Fruit fly (Drosophila melanogaster) Kc167 (cell line): ENCODE data around the gene SNF4Agamma.
A peak's percentile ranks its signal among the peaks of the same experiment; 100 is the strongest.

Experiments used
- Myc ChIP-seq: fragments of >200 bp; optimal IDR thresholded peaks from 2 replicates; lab custom pipeline; 2017; ENCODE audit warnings: missing external identifiers
- Sin3A ChIP-seq: fragments of >200 bp; optimal IDR thresholded peaks from 2 replicates; lab custom pipeline; 2018; ENCODE audit warnings: missing external identifiers
- h ChIP-seq: fragments of >200 bp; optimal IDR thresholded peaks from 3 replicates; lab custom pipeline; 2018; ENCODE audit warnings: missing external identifiers
- insv ChIP-seq: fragments of >200 bp; optimal IDR thresholded peaks from 3 replicates; lab custom pipeline; 2018; ENCODE audit warnings: missing external identifiers
- psq ChIP-seq: fragments of >200 bp; optimal IDR thresholded peaks from 2 replicates; lab custom pipeline; 2017; ENCODE audit warnings: missing external identifiers
- ttk ChIP-seq: sonication (Bioruptor generic); optimal IDR thresholded peaks from 2 replicates; lab custom pipeline; 2017; ENCODE audit warnings: missing external identifiers

SNF4Agamma gene

dm6 chr3R:21140458-21140857 lies at the start of gene SNF4Agamma:
SNF4Agamma (plus strand) TSS chr3R:21140739.
- no peak for TF ChIP-seq insv (lab: Kevin White, UChicago)
- TF ChIP-seq ttk = no peak
- no peak for TF ChIP-seq psq (lab: Kevin White, UChicago)
- TF ChIP-seq Myc (lab: Kevin White, UChicago) = no peak
- no peak for TF ChIP-seq h (lab: Kevin White, UChicago)
- TF ChIP-seq Sin3A (lab: Kevin White, UChicago) = no peak

- TF ChIP-seq insv (lab: Kevin White, UChicago) (no peak), Sin3A (lab: Kevin White, UChicago) (no peak), psq (lab: Kevin White, UChicago) (no peak), ttk (no peak), Myc (lab: Kevin White, UChicago) (no peak), h (lab: Kevin White, UChicago) (no peak)
Measured at dm6 chr3R:21091500-21091899, 49.0 kb upstream of the SNF4Agamma start.

DNA sequence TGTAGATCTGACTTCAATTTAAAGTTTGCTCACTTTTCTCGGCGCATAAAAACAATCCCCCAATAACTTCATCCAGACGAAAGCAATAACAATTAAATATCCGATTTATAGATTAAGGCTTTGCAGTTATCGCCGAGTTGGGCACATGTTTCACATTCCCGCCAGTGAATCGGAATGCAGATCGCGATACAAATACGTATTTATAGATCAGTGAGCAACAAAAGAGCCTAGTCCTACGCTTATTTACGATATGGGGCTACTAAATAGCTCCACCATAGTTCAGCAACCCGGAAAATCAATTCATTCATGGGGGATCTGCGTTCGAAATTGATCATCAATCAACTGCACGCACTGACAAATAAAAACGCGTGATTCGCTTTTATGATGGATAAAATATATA lies 48.5 kb upstream of the SNF4Agamma start:
- no peak for TF ChIP-seq Sin3A (lab: Kevin White, UChicago)
- TF ChIP-seq psq (lab: Kevin White, UChicago) = no peak
- TF ChIP-seq insv (lab: Kevin White, UChicago) = no peak
- no peak for TF ChIP-seq h (lab: Kevin White, UChicago)
- no peak for TF ChIP-seq ttk
- TF ChIP-seq Myc (lab: Kevin White, UChicago) = no peak

DNA sequence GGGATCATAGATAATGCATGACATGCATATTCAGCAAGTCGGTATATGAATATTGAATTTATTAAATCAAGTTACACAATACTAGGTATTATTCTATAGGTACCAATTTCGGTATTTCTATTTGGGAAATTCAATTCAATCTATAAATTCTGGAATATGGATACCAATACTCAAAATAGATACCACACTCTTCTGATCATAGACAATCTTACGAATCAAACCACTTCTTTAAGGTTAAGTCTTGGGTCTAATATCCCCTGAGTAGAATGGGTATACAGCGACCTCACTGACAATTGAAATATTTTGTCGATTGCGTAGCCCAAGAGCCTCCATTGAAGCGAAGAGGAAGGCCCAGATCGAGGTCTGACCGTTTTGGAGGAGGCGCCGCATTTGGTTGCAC lies 47.7 kb upstream of the SNF4Agamma start:
- no peak for TF ChIP-seq Sin3A (lab: Kevin White, UChicago)
- no peak for TF ChIP-seq insv (lab: Kevin White, UChicago)
- no peak for TF ChIP-seq Myc (lab: Kevin White, UChicago)
- no peak for TF ChIP-seq ttk
- TF ChIP-seq psq (lab: Kevin White, UChicago) = no peak
- no peak for TF ChIP-seq h (lab: Kevin White, UChicago)

DNA sequence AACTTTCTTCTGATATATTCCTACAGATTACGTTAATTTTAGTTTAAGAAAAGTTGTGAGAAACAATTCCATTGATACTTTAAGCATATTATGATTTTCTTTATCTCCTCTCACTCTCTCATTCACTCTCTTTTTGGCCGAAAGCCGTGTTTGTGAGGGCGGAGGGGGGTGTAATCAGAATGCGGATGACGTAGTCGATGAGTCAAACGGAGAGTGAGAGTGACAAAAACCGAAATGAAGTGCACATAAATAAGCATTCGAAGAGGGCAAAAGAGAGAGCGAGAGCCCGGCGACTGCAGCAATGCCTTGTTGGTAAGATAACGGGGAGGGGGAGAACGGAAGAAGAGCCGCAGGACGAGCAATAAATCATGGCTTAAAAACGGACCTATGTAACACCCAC lies 46.2 kb upstream of the SNF4Agamma start:
- TF ChIP-seq psq (lab: Kevin White, UChicago) (no peak), Myc (lab: Kevin White, UChicago) (no peak), ttk (no peak), Sin3A (lab: Kevin White, UChicago) (no peak), h (lab: Kevin White, UChicago) (no peak), insv (lab: Kevin White, UChicago) (no peak)

- TF ChIP-seq psq (lab: Kevin White, UChicago) (no peak), Myc (lab: Kevin White, UChicago) (no peak), insv (lab: Kevin White, UChicago) (no peak), Sin3A (lab: Kevin White, UChicago) (no peak), h (lab: Kevin White, UChicago) (no peak), ttk (no peak)
Measured at dm6 chr3R:21096532-21097143, 43.9 kb upstream of the SNF4Agamma start.

- TF ChIP-seq h (lab: Kevin White, UChicago) = no peak
- TF ChIP-seq ttk = no peak
- TF ChIP-seq insv (lab: Kevin White, UChicago) = no peak
- TF ChIP-seq Myc (lab: Kevin White, UChicago) = no peak
- TF ChIP-seq Sin3A (lab: Kevin White, UChicago) = no peak
- TF ChIP-seq psq (lab: Kevin White, UChicago) = no peak
Measured at dm6 chr3R:21097160-21097559, 43.4 kb upstream of the SNF4Agamma start.

- TF ChIP-seq h (lab: Kevin White, UChicago) = no peak
- TF ChIP-seq insv (lab: Kevin White, UChicago) = no peak
- TF ChIP-seq Myc (lab: Kevin White, UChicago) = no peak
- TF ChIP-seq Sin3A (lab: Kevin White, UChicago) = no peak
- no peak for TF ChIP-seq psq (lab: Kevin White, UChicago)
- TF ChIP-seq ttk = no peak
Measured at dm6 chr3R:21097631-21098117, 42.9 kb upstream of the SNF4Agamma start, which contains the start of gene RhoGAP93B. RhoGAP93B (minus strand) TSS chr3R:21097827.

DNA sequence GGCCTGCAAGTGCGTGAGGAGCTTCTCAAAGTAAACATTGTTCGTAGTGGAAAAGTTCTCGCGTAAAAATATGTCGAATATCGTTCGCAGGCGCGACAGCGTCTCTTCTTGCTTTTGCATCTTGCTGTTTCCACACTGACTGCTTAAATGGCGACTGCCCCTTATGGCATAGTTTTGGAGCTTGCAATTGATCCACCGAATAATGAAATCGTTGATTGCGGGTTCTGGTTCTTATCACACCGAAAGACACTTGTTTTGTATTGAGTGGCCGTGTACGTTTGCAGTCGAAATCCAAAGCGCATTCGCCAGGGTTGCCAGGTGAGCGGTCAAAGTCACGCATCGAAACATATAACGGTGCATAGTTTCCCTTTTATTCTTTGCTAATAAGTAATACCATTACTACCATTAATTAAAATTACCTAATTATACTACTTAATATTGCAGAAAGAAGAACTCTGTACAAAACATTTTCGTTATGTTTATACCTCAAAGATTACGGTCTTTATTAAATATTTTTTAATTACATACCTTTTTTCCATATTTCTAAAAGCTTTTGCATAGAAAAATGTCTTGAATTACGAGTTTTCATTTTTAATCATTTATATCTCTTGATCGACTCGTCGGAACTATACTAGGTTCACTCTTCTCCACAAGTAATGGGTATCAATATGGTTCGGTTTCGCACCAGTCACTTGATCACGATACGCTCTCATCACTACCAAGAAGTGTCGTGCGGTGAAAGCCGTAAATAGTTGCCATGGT lies 38.9 kb upstream of the SNF4Agamma start, which contains the start of the genes CG7044 and Tbc1d22:
CG7044 (minus strand) TSS at position 266 of the 762 bp plus-strand sequence.
Tbc1d22 (plus strand) TSS at position 747 of the 762 bp plus-strand sequence.
- TF ChIP-seq Sin3A (lab: Kevin White, UChicago) (peak; percentile 87), Myc (lab: Kevin White, UChicago) (no peak)

dm6 chr3R:21102477-21102876 lies 38.1 kb upstream of the SNF4Agamma start:
- no peak for TF ChIP-seq insv (lab: Kevin White, UChicago)
- no peak for TF ChIP-seq psq (lab: Kevin White, UChicago)
- no peak for TF ChIP-seq Sin3A (lab: Kevin White, UChicago)
- TF ChIP-seq h (lab: Kevin White, UChicago) = no peak
- no peak for TF ChIP-seq ttk
- TF ChIP-seq Myc (lab: Kevin White, UChicago) = no peak

DNA sequence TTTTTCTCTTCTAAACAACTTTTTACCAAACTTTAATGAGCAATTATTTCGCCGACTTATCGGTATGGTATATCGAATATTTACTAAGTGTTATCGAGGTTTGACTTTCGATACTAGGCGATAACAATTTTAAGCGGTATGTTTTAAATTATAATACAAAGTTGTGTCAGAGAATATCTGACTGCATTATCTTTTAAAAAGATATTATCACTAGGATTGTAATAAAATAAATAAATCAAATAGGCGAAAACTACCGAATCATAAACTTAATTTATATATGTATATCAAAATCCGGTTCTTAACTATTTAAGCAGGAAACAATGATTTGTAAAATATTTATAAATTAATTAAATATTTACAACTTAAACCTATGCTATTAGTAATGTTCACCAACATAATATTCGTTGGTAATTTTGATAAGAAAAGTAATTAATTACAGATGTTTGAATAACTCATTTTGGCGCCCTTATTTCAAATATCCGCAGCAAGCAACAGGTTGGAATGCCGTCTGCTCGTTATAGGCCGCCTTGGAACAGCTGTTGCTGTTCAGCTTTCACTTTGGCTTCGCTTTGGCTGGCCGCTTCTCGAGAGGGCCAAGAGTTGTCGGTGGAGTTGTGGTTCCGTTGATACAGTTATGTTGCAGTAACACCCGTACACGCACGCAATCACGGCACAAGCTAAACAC lies 32.5 kb upstream of the SNF4Agamma start, which contains the start of the genes Sec15 and rtet:
Sec15 (minus strand) TSS at position 66 of the 685 bp plus-strand sequence.
rtet (plus strand) TSS at position 540 of the 685 bp plus-strand sequence.
- no peak for TF ChIP-seq Sin3A (lab: Kevin White, UChicago)
- TF ChIP-seq psq (lab: Kevin White, UChicago) = peak; percentile 74
